Worm (Caenorhabditis elegans) whole organism, midembryonic: Measurements from ENCODE around the gene nlp-47.
"Not testable (repeated sequence)": the region's sequence is repeated elsewhere in the genome, so short reads cannot be mapped to it uniquely, and the experiment has no call there.

Source experiments
- T22C8.4 ChIP-seq: fragments of 200-800 bp; sonication (Bioruptor generic); IDR thresholded peaks from 2 replicates; pipeline ENCODE4 v1.3.6; 2022; ENCODE audit warnings: missing genetic modification characterization, missing compliant biosample characterization
- cog-1 ChIP-seq: sonication (generic microtip); optimal IDR thresholded peaks from 2 replicates; lab custom pipeline; 2016; ENCODE audit warnings: missing genetic modification characterization, missing compliant biosample characterization
- flt-1 ChIP-seq: fragments of 200-800 bp; sonication (Bioruptor generic); IDR thresholded peaks from 2 replicates; pipeline ENCODE4 v1.3.6; 2022; ENCODE audit warnings: missing genetic modification characterization, missing compliant biosample characterization
- klf-2 ChIP-seq: fragments of 200-800 bp; sonication (Bioruptor generic); conservative IDR thresholded peaks from 2 replicates; pipeline ENCODE4 v1.3.6; 2022; ENCODE audit warnings: missing genetic modification reagents, missing genetic modification characterization, missing compliant biosample characterization
- med-1 ChIP-seq: sonication (generic microtip); optimal IDR thresholded peaks from 2 replicates; lab custom pipeline; 2017; ENCODE audit warnings: missing genetic modification characterization, mild to moderate bottlenecking, missing compliant biosample characterization, antibody characterized with exemption, missing genetic modification reagents; ENCODE audit not compliant: insufficient read depth
- ref-1 ChIP-seq: fragments of 200-800 bp; sonication (Bioruptor generic); conservative IDR thresholded peaks from 2 replicates; pipeline ENCODE4 v1.3.6; 2022; ENCODE audit warnings: missing genetic modification reagents, missing genetic modification characterization, missing compliant biosample characterization
- tab-1 ChIP-seq: fragments of 200-800 bp; sonication (Bioruptor generic); IDR thresholded peaks from 2 replicates; pipeline ENCODE4 v1.3.6; 2022; ENCODE audit warnings: missing genetic modification characterization, missing compliant biosample characterization
- ztf-23 ChIP-seq: fragments of 200-800 bp; sonication (Bioruptor generic); IDR thresholded peaks from 2 replicates; pipeline ENCODE4 v1.3.6; 2022; ENCODE audit warnings: missing genetic modification reagents, missing genetic modification characterization, missing compliant biosample characterization
- ztf-29 ChIP-seq: fragments of 200-800 bp; sonication (Bioruptor generic); IDR thresholded peaks from 2 replicates; pipeline ENCODE4 v1.3.6; 2022; ENCODE audit warnings: missing genetic modification reagents, missing genetic modification characterization, missing compliant biosample characterization

nlp-47 gene

ce11 chrIV:5290547-5290946, at the start of gene nlp-47:
TSS of gene nlp-47 (plus strand) at chrIV:5290847.
- TF ChIP-seq tab-1 (GFP tag; lab: Robert Waterston, UW) (no peak), cog-1 (no peak), ztf-23 (GFP tag; lab: Robert Waterston, UW) (no peak), T22C8.4 (GFP tag; lab: Robert Waterston, UW) (no peak), klf-2 (GFP tag; lab: Robert Waterston, UW) (no peak), ref-1 (GFP tag; lab: Robert Waterston, UW) (no peak), med-1 (GFP tag; lab: Kevin White, UChicago) (no peak), flt-1 (GFP tag; lab: Robert Waterston, UW) (no peak), ztf-29 (GFP tag; lab: Robert Waterston, UW) (no peak)

ce11 chrIV:5254678-5255077, 36.0 kb upstream of the nlp-47 start, which contains the start of gene F36H12.10:
TSS of gene F36H12.10 (minus strand) at chrIV:5254778.
- TF ChIP-seq T22C8.4 (GFP tag; lab: Robert Waterston, UW); ztf-23 (GFP tag; lab: Robert Waterston, UW); cog-1: not testable (repeated sequence)

ce11 chrIV:5256731-5257130, 33.9 kb upstream of the nlp-47 start, which contains the start of gene F36H12.9:
TSS of gene F36H12.9 (plus strand) at chrIV:5257031.
- not testable (repeated sequence) for TF ChIP-seq med-1 (GFP tag; lab: Kevin White, UChicago); tab-1 (GFP tag; lab: Robert Waterston, UW); klf-2 (GFP tag; lab: Robert Waterston, UW)

ce11 chrIV:5258385-5258784, 32.3 kb upstream of the nlp-47 start, which contains the start of gene ttbk-2.1:
TSS of gene ttbk-2.1 (plus strand) at chrIV:5258685.
- not testable (repeated sequence) for TF ChIP-seq T22C8.4, ztf-29, ref-1 (GFP tag; lab: Robert Waterston, UW)

- not testable (repeated sequence) for TF ChIP-seq ztf-29 (GFP tag; lab: Robert Waterston, UW); ztf-23 (GFP tag; lab: Robert Waterston, UW); cog-1
Measured at ce11 chrIV:5260289-5260688, 30.4 kb upstream of the nlp-47 start, which contains the start of gene msp-19. TSS of gene msp-19 (plus strand) at chrIV:5260589.

- TF ChIP-seq ztf-29 (GFP tag; lab: Robert Waterston, UW): no peak
- TF ChIP-seq cog-1: no peak
- no peak for TF ChIP-seq med-1 (GFP tag; lab: Kevin White, UChicago)
- no peak for TF ChIP-seq flt-1 (GFP tag; lab: Robert Waterston, UW)
Measured at ce11 chrIV:5266474-5266873, 24.2 kb upstream of the nlp-47 start, which contains the start of gene F36H12.5. TSS of gene F36H12.5 (plus strand) at chrIV:5266774.

- TF ChIP-seq ref-1 (GFP tag; lab: Robert Waterston, UW) (no peak), cog-1 (no peak), ztf-23 (GFP tag; lab: Robert Waterston, UW) (no peak), flt-1 (GFP tag; lab: Robert Waterston, UW) (no peak), T22C8.4 (GFP tag; lab: Robert Waterston, UW) (no peak), med-1 (GFP tag; lab: Kevin White, UChicago) (no peak), tab-1 (GFP tag; lab: Robert Waterston, UW) (no peak), ztf-29 (GFP tag; lab: Robert Waterston, UW) (no peak), klf-2 (GFP tag; lab: Robert Waterston, UW) (no peak)
Measured at ce11 chrIV:5268803-5269202, 21.8 kb upstream of the nlp-47 start, which contains the start of gene F36H12.4. TSS of gene F36H12.4 (plus strand) at chrIV:5269103.

- TF ChIP-seq ztf-23 (GFP tag; lab: Robert Waterston, UW): no peak
- no peak for TF ChIP-seq klf-2 (GFP tag; lab: Robert Waterston, UW)
- TF ChIP-seq med-1 (GFP tag; lab: Kevin White, UChicago): no peak
- TF ChIP-seq T22C8.4 (GFP tag; lab: Robert Waterston, UW): no peak
- no peak for TF ChIP-seq ztf-29 (GFP tag; lab: Robert Waterston, UW)
- TF ChIP-seq ref-1 (GFP tag; lab: Robert Waterston, UW): no peak
- TF ChIP-seq tab-1 (GFP tag; lab: Robert Waterston, UW): no peak
- no peak for TF ChIP-seq cog-1
- TF ChIP-seq flt-1 (GFP tag; lab: Robert Waterston, UW): no peak
Measured at ce11 chrIV:5272518-5272917, 18.1 kb upstream of the nlp-47 start, which contains the start of gene F36H12.3. TSS of gene F36H12.3 (plus strand) at chrIV:5272818.

- no peak for TF ChIP-seq med-1 (GFP tag; lab: Kevin White, UChicago)
- TF ChIP-seq ztf-29 (GFP tag; lab: Robert Waterston, UW): no peak
- TF ChIP-seq ref-1 (GFP tag; lab: Robert Waterston, UW): no peak
- no peak for TF ChIP-seq flt-1 (GFP tag; lab: Robert Waterston, UW)
- TF ChIP-seq T22C8.4 (GFP tag; lab: Robert Waterston, UW): no peak
- no peak for TF ChIP-seq cog-1
- TF ChIP-seq klf-2 (GFP tag; lab: Robert Waterston, UW): no peak
- TF ChIP-seq ztf-23 (GFP tag; lab: Robert Waterston, UW): no peak
- no peak for TF ChIP-seq tab-1 (GFP tag; lab: Robert Waterston, UW)
Measured at ce11 chrIV:5273385-5273784, 17.3 kb upstream of the nlp-47 start.

- no peak for TF ChIP-seq med-1 (GFP tag; lab: Kevin White, UChicago)
- TF ChIP-seq flt-1 (GFP tag; lab: Robert Waterston, UW): no peak
- TF ChIP-seq tab-1 (GFP tag; lab: Robert Waterston, UW): no peak
- no peak for TF ChIP-seq ztf-23 (GFP tag; lab: Robert Waterston, UW)
- no peak for TF ChIP-seq T22C8.4 (GFP tag; lab: Robert Waterston, UW)
- TF ChIP-seq ztf-29 (GFP tag; lab: Robert Waterston, UW): no peak
- TF ChIP-seq cog-1: no peak
- TF ChIP-seq klf-2 (GFP tag; lab: Robert Waterston, UW): no peak
- no peak for TF ChIP-seq ref-1 (GFP tag; lab: Robert Waterston, UW)
Measured at ce11 chrIV:5274123-5274581, 16.5 kb upstream of the nlp-47 start, which contains the start of gene slfl-4. TSS of gene slfl-4 (plus strand) at chrIV:5274531.
